Fruit fly (Drosophila melanogaster) whole organism, embryonic: ENCODE measurements around the gene TyrRS.

ENCODE experiments used
- CG10267 ChIP-seq: fragments of 200-800 bp; sonication (Bioruptor generic); optimal IDR thresholded peaks from 2 replicates; lab custom pipeline; 2018; ENCODE audit warnings: missing biosample characterization, mild to moderate bottlenecking, missing genetic modification characterization, moderate library complexity
- CG10321 ChIP-seq: fragments of 200-800 bp; sonication (Bioruptor generic); IDR thresholded peaks from 2 replicates; pipeline ENCODE4 v1.3.6; 2022; ENCODE audit warnings: missing biosample characterization, missing genetic modification characterization
- CG10979 ChIP-seq: fragments of 200-800 bp; sonication (Bioruptor generic); optimal IDR thresholded peaks from 2 replicates; lab custom pipeline; 2018; ENCODE audit warnings: missing biosample characterization, mild to moderate bottlenecking, missing genetic modification characterization, moderate library complexity
- CG12219 ChIP-seq: fragments of 200-800 bp; sonication (Bioruptor generic); optimal IDR thresholded peaks from 3 replicates; lab custom pipeline; 2018; ENCODE audit warnings: missing biosample characterization, mild to moderate bottlenecking, missing genetic modification characterization
- CG12391 ChIP-seq: fragments of 200-800 bp; sonication (Bioruptor generic); optimal IDR thresholded peaks from 3 replicates; lab custom pipeline; 2018; ENCODE audit warnings: missing biosample characterization, mild to moderate bottlenecking, missing genetic modification characterization, moderate library complexity
- CG14441 ChIP-seq: fragments of 200-800 bp; sonication (Bioruptor generic); IDR thresholded peaks from 2 replicates; pipeline ENCODE4 v1.3.6; 2022; ENCODE audit warnings: missing biosample characterization, missing genetic modification characterization
- CG14860 ChIP-seq: fragments of 200-800 bp; sonication (Bioruptor generic); IDR thresholded peaks from 3 replicates; pipeline ENCODE4 v1.3.6; 2022; ENCODE audit warnings: missing biosample characterization, missing genetic modification characterization; ENCODE audit not compliant: partially characterized antibody
- CG15601 ChIP-seq: fragments of 200-800 bp; sonication (Bioruptor generic); optimal IDR thresholded peaks from 3 replicates; lab custom pipeline; 2019; ENCODE audit warnings: missing biosample characterization, mild to moderate bottlenecking, missing genetic modification characterization, moderate library complexity
- CG1647 ChIP-seq: fragments of 200-800 bp; sonication (Bioruptor generic); optimal IDR thresholded peaks from 3 replicates; lab custom pipeline; 2016; ENCODE audit warnings: missing biosample characterization, missing genetic modification characterization
- CG17361 ChIP-seq: fragments of 200-800 bp; sonication (Bioruptor generic); IDR thresholded peaks from 3 replicates; pipeline ENCODE4 v1.3.6; 2022; ENCODE audit warnings: missing biosample characterization, missing genetic modification characterization
- CG18262 ChIP-seq: fragments of 200-800 bp; optimal IDR thresholded peaks from 3 replicates; lab custom pipeline; 2019; ENCODE audit warnings: missing biosample characterization, mild to moderate bottlenecking, missing genetic modification characterization, moderate library complexity
- CG1832 ChIP-seq: fragments of 200-800 bp; sonication (Bioruptor generic); optimal IDR thresholded peaks from 2 replicates; lab custom pipeline; 2017; ENCODE audit warnings: missing biosample characterization, mild to moderate bottlenecking, missing genetic modification characterization, inconsistent platforms
- CG2712 ChIP-seq: fragments of 200-800 bp; optimal IDR thresholded peaks from 3 replicates; lab custom pipeline; 2019; ENCODE audit warnings: missing biosample characterization, mild to moderate bottlenecking, missing genetic modification characterization, moderate library complexity
- CG30403 ChIP-seq: fragments of 200-800 bp; sonication (Bioruptor generic); optimal IDR thresholded peaks from 3 replicates; lab custom pipeline; 2016; ENCODE audit warnings: missing biosample characterization, missing genetic modification characterization
- CG31365 ChIP-seq: fragments of 200-800 bp; sonication (Bioruptor generic); optimal IDR thresholded peaks from 2 replicates; lab custom pipeline; 2018; ENCODE audit warnings: missing biosample characterization, mild to moderate bottlenecking, missing genetic modification characterization
- CG31388 ChIP-seq: fragments of 200-800 bp; sonication (Bioruptor generic); optimal IDR thresholded peaks from 2 replicates; lab custom pipeline; 2016; ENCODE audit warnings: missing biosample characterization, missing genetic modification characterization
- CG4854 ChIP-seq: fragments of 200-800 bp; sonication (Bioruptor generic); optimal IDR thresholded peaks from 2 replicates; lab custom pipeline; 2016; ENCODE audit warnings: missing biosample characterization, missing genetic modification characterization, inconsistent platforms
- CG5180 ChIP-seq: fragments of 200-800 bp; sonication (Bioruptor generic); optimal IDR thresholded peaks from 3 replicates; lab custom pipeline; 2017; ENCODE audit warnings: missing biosample characterization, missing genetic modification characterization, mild to moderate bottlenecking, moderate library complexity, missing genetic modification reagents
- CG6175 ChIP-seq: fragments of 200-800 bp; sonication (Bioruptor generic); IDR thresholded peaks from 3 replicates; pipeline ENCODE4 v1.3.6; 2022; ENCODE audit warnings: missing biosample characterization, missing genetic modification characterization
- CG6689 ChIP-seq: fragments of 200-800 bp; sonication (Bioruptor generic); IDR thresholded peaks from 2 replicates; pipeline ENCODE4 v1.3.6; 2022; ENCODE audit warnings: missing biosample characterization, missing genetic modification characterization
- CG7556 ChIP-seq: fragments of 200-800 bp; sonication (Bioruptor generic); optimal IDR thresholded peaks from 2 replicates; lab custom pipeline; 2017; ENCODE audit warnings: missing biosample characterization, mild to moderate bottlenecking, missing genetic modification characterization
- CG8290 ChIP-seq, 3 experiments: fragments of 200-800 bp; sonication (Bioruptor generic); optimal IDR thresholded peaks; 2 replicates each; lab custom pipeline; 2016 to 2019; ENCODE audit warnings: missing biosample characterization in 3 of 3, missing genetic modification characterization in 3 of 3, mild to moderate bottlenecking in 2 of 3, moderate library complexity in 1 of 3
- CTCF ChIP-seq: fragments of 200-800 bp; sonication (Bioruptor generic); optimal IDR thresholded peaks from 2 replicates; lab custom pipeline; 2017; ENCODE audit warnings: missing biosample characterization, mild to moderate bottlenecking, missing genetic modification characterization, moderate library complexity
- Deaf1 ChIP-seq: fragments of 200-800 bp; optimal IDR thresholded peaks from 3 replicates; lab custom pipeline; 2019; ENCODE audit warnings: missing biosample characterization, mild to moderate bottlenecking, missing genetic modification characterization, moderate library complexity
- E2f1 ChIP-seq: fragments of 200-800 bp; sonication (Bioruptor generic); IDR thresholded peaks from 2 replicates; pipeline ENCODE4 v1.3.6; 2022; ENCODE audit warnings: missing biosample characterization, missing genetic modification characterization
- Med ChIP-seq: fragments of 200-800 bp; sonication (Bioruptor generic); peaks from one replicate; lab custom pipeline; 2016; ENCODE audit warnings: missing biosample characterization, missing genetic modification characterization, mild to moderate bottlenecking, inconsistent platforms, moderate library complexity
- Meics ChIP-seq: fragments of 200-800 bp; sonication (Bioruptor generic); optimal IDR thresholded peaks from 2 replicates; lab custom pipeline; 2017; ENCODE audit warnings: missing biosample characterization, mild to moderate bottlenecking, missing genetic modification characterization
- NFAT ChIP-seq: fragments of 200-800 bp; sonication (Bioruptor generic); IDR thresholded peaks from 2 replicates; pipeline ENCODE4 v1.3.6; 2022; ENCODE audit warnings: missing biosample characterization, missing genetic modification characterization
- Nf-YA ChIP-seq: fragments of 200-800 bp; sonication (Bioruptor generic); IDR thresholded peaks from 2 replicates; pipeline ENCODE4 v1.3.6; 2022; ENCODE audit warnings: missing biosample characterization, missing genetic modification characterization
- NfI ChIP-seq: fragments of 200-800 bp; sonication (Bioruptor generic); optimal IDR thresholded peaks from 3 replicates; lab custom pipeline; 2018; ENCODE audit warnings: missing biosample characterization, mild to moderate bottlenecking, missing genetic modification characterization, moderate library complexity
- Optix ChIP-seq: fragments of 200-800 bp; sonication (Bioruptor generic); IDR thresholded peaks from 3 replicates; pipeline ENCODE4 v1.3.6; 2022; ENCODE audit warnings: missing biosample characterization, missing genetic modification characterization
- Sox102F ChIP-seq: fragments of 200-800 bp; sonication (Bioruptor generic); optimal IDR thresholded peaks from 2 replicates; lab custom pipeline; 2018; ENCODE audit warnings: missing biosample characterization, mild to moderate bottlenecking, missing genetic modification characterization, moderate library complexity
- Ssrp ChIP-seq: fragments of 200-800 bp; sonication (Bioruptor generic); optimal IDR thresholded peaks from 2 replicates; lab custom pipeline; 2018; ENCODE audit warnings: missing biosample characterization, mild to moderate bottlenecking, missing genetic modification characterization, moderate library complexity
- bcd ChIP-seq: fragments of 200-800 bp; sonication (Bioruptor generic); optimal IDR thresholded peaks from 2 replicates; lab custom pipeline; 2017; ENCODE audit warnings: missing biosample characterization, mild to moderate bottlenecking, missing genetic modification characterization
- ci ChIP-seq: fragments of 200-800 bp; sonication (Bioruptor generic); IDR thresholded peaks from 3 replicates; pipeline ENCODE4 v1.3.6; 2022; ENCODE audit warnings: missing biosample characterization, missing genetic modification characterization
- crp ChIP-seq, 2 experiments: fragments of 200-800 bp; sonication (Bioruptor generic); optimal IDR thresholded peaks; 2 replicates in 1 of 2; 3 replicates in 1 of 2; lab custom pipeline; 2017; ENCODE audit warnings: missing biosample characterization in 2 of 2, missing genetic modification characterization in 2 of 2, mild to moderate bottlenecking in 1 of 2, moderate library complexity in 1 of 2
- dmrt99B ChIP-seq: fragments of 200-800 bp; sonication (Bioruptor generic); optimal IDR thresholded peaks from 2 replicates; lab custom pipeline; 2018; ENCODE audit warnings: missing biosample characterization, mild to moderate bottlenecking, missing genetic modification characterization, moderate library complexity
- gem ChIP-seq: fragments of 200-800 bp; sonication (Bioruptor generic); optimal IDR thresholded peaks from 2 replicates; lab custom pipeline; 2019; ENCODE audit warnings: missing biosample characterization, mild to moderate bottlenecking, missing genetic modification characterization, moderate library complexity
- hkb ChIP-seq, 2 experiments: fragments of 200-800 bp in 1 of 2; fragments of >200 bp in 1 of 2; sonication (Bioruptor generic) in 1 of 2; IDR thresholded peaks in 1 of 2; optimal IDR thresholded peaks in 1 of 2; 2 replicates each; pipeline versions ENCODE4 v1.3.6 to Lab custom; 2017 to 2022; ENCODE audit warnings: missing biosample characterization in 1 of 2, missing genetic modification characterization in 1 of 2
- lab ChIP-seq: fragments of 200-800 bp; sonication (Bioruptor generic); optimal IDR thresholded peaks from 3 replicates; lab custom pipeline; 2017; ENCODE audit warnings: missing biosample characterization, missing genetic modification characterization, mild to moderate bottlenecking, moderate library complexity, missing genetic modification reagents
- nmo ChIP-seq: fragments of 200-800 bp; sonication (Bioruptor generic); optimal IDR thresholded peaks from 2 replicates; lab custom pipeline; 2018; ENCODE audit warnings: missing biosample characterization, mild to moderate bottlenecking, missing genetic modification characterization, moderate library complexity
- pan ChIP-seq, 4 experiments: fragments of >200 bp in 3 of 4; fragments of 200-800 bp in 1 of 4; sonication (Bioruptor generic) in 1 of 4; optimal IDR thresholded peaks in 3 of 4; IDR thresholded peaks in 1 of 4; 2 replicates each; pipeline versions ENCODE4 v1.3.6 to Lab custom; 2017 to 2022; ENCODE audit warnings: missing biosample characterization in 2 of 4, missing genetic modification characterization in 2 of 4, mixed read lengths in 1 of 4
- pho ChIP-seq: fragments of 200-800 bp; sonication (Bioruptor generic); optimal IDR thresholded peaks from 2 replicates; lab custom pipeline; 2016; ENCODE audit warnings: missing biosample characterization, missing genetic modification characterization
- row ChIP-seq: fragments of 200-800 bp; sonication (Bioruptor generic); IDR thresholded peaks from 3 replicates; pipeline ENCODE4 v1.3.6; 2022; ENCODE audit warnings: missing biosample characterization, missing genetic modification characterization
- salm ChIP-seq: fragments of 200-800 bp; sonication (Bioruptor generic); optimal IDR thresholded peaks from 2 replicates; lab custom pipeline; 2018; ENCODE audit warnings: missing biosample characterization, mild to moderate bottlenecking, missing genetic modification characterization
- sug ChIP-seq: fragments of 200-800 bp; optimal IDR thresholded peaks from 2 replicates; lab custom pipeline; 2019; ENCODE audit warnings: missing biosample characterization, mild to moderate bottlenecking, missing genetic modification characterization, moderate library complexity
- zen ChIP-seq: fragments of 200-800 bp; sonication (Bioruptor generic); optimal IDR thresholded peaks from 3 replicates; lab custom pipeline; 2018; ENCODE audit warnings: missing biosample characterization, mild to moderate bottlenecking, missing genetic modification characterization, moderate library complexity

Gene TyrRS

dm6 chr3L:16393700-16394099 lies 25.4 kb downstream of the TyrRS start:
- no peak for TF ChIP-seq pho (GFP tag; lab: Kevin White, UChicago)
- TF ChIP-seq Med = peak; percentile 41
- peak; percentile 43; the same call in 2 of the 3 replicates for TF ChIP-seq row (GFP tag; lab: Robert Waterston, UW)
- peak; percentile 11; the same call in 1 of the 3 replicates for TF ChIP-seq ci
- TF ChIP-seq zen (tag; lab: Kevin White, UChicago) = peak; percentile 11
- peak; percentile 64; the same call in 1 of the 2 replicates for TF ChIP-seq CG10321 (GFP tag; lab: Robert Waterston, UW)
- peak; percentile 24 for TF ChIP-seq CG1832
- TF ChIP-seq NFAT (GFP tag; lab: Robert Waterston, UW) = 0 out of 2 replicates have a peak, but pooled peaks have one; percentile 4
- peak; percentile 81; the same call in 2 of the 3 replicates for TF ChIP-seq CG6175 (GFP tag; lab: Robert Waterston, UW)
- TF ChIP-seq Nf-YA (GFP tag; lab: Robert Waterston, UW) = no peak
- TF ChIP-seq sug = peak; percentile 5
- TF ChIP-seq salm = no peak
- TF ChIP-seq Optix = no peak
- TF ChIP-seq lab (GFP tag; lab: Kevin White, UChicago) = peak; percentile 22
- no peak for TF ChIP-seq Meics
- TF ChIP-seq hkb (optimal IDR thresholded peaks at IDR 0.05; lab: Kevin White, UChicago) = no peak
- 0 out of 2 replicates have a peak, but pooled peaks have one; percentile 8 for TF ChIP-seq hkb (GFP tag; IDR thresholded peaks at IDR 0.05; lab: Robert Waterston, UW)
- TF ChIP-seq CG8290 (GFP tag; optimal IDR thresholded peaks at IDR 0.05; lab: Kevin White, UChicago) = no peak
- peak in 1 of 2 experiments; percentile 21 for TF ChIP-seq CG8290 (tag; optimal IDR thresholded peaks at IDR 0.05; lab: Kevin White, UChicago)
- peak; percentile 66 for TF ChIP-seq Deaf1 (tag; lab: Kevin White, UChicago)
- TF ChIP-seq CG31365 (tag; lab: Kevin White, UChicago) = no peak
- TF ChIP-seq CG31388 = no peak
- peak; percentile 54 for TF ChIP-seq CG5180 (GFP tag; lab: Kevin White, UChicago)

- TF ChIP-seq CG15601 (tag; lab: Kevin White, UChicago) = no peak
- TF ChIP-seq crp (GFP tag; optimal IDR thresholded peaks at IDR 0.05; lab: Kevin White, UChicago) = no peak
- TF ChIP-seq gem (tag; lab: Kevin White, UChicago) = peak; percentile 59
- TF ChIP-seq CG12219 (GFP tag; lab: Kevin White, UChicago) = no peak
- peak; percentile 24 for TF ChIP-seq CG18262
- no peak for TF ChIP-seq CG4854 (GFP tag; lab: Kevin White, UChicago)
- 0 out of 2 replicates have a peak, but pooled peaks have one; percentile 12 for TF ChIP-seq E2f1
- TF ChIP-seq NfI (GFP tag; lab: Kevin White, UChicago) = no peak
- peak; percentile 17; the same call in 1 of the 2 replicates for TF ChIP-seq CG6689 (GFP tag; lab: Robert Waterston, UW)
- TF ChIP-seq CG2712 (tag; lab: Kevin White, UChicago) = peak; percentile 27
- TF ChIP-seq CG17361 (GFP tag; lab: Robert Waterston, UW) = peak; percentile 61; the same call in 2 of the 3 replicates
- TF ChIP-seq CG12391 (tag; lab: Kevin White, UChicago) = peak; percentile 3
- peak; percentile 37 for TF ChIP-seq CG10979 (tag; lab: Kevin White, UChicago)
- peak; percentile 23 for TF ChIP-seq Sox102F
- no peak for TF ChIP-seq hkb (optimal IDR thresholded peaks at IDR 0.05; lab: Kevin White, UChicago)
- TF ChIP-seq hkb (GFP tag; IDR thresholded peaks at IDR 0.05; lab: Robert Waterston, UW) = 0 out of 2 replicates have a peak, but pooled peaks have one; percentile 13
- peak; percentile 10 for TF ChIP-seq bcd (GFP tag; lab: Kevin White, UChicago)
- TF ChIP-seq CG14860 (GFP tag; lab: Robert Waterston, UW) = no peak
- TF ChIP-seq CG7556 = peak; percentile 22
- TF ChIP-seq CTCF (GFP tag; lab: Kevin White, UChicago) = no peak
- no peak for TF ChIP-seq CG1647 (GFP tag; lab: Kevin White, UChicago)
- TF ChIP-seq CG30403 (GFP tag; lab: Kevin White, UChicago) = peak; percentile 21
- peak; percentile 1 for TF ChIP-seq CG10267 (tag; lab: Kevin White, UChicago)
- TF ChIP-seq dmrt99B (tag; lab: Kevin White, UChicago) = peak; percentile 45
- peak; percentile 32 for TF ChIP-seq nmo (GFP tag; lab: Kevin White, UChicago)
- no peak for TF ChIP-seq Ssrp (tag; lab: Kevin White, UChicago)
- TF ChIP-seq row (GFP tag; lab: Robert Waterston, UW) = 0 out of 3 replicates have a peak, but pooled peaks have one; percentile 12
- no peak for TF ChIP-seq pan (optimal IDR thresholded peaks at IDR 0.05; lab: Kevin White, UChicago)
- peak in 1 of 2 experiments; percentile 31 for TF ChIP-seq pan (GFP tag; optimal IDR thresholded peaks at IDR 0.05 in 1 of 2, IDR thresholded peaks at IDR 0.05 in 1 of 2)
- peak; percentile 27; the same call in 1 of the 2 replicates for TF ChIP-seq CG14441 (GFP tag; lab: Robert Waterston, UW)
These were observed 26.2 kb downstream of the TyrRS start for dm6 chr3L:16392874-16393273.
